Worm (Caenorhabditis elegans) whole organism, mixed stage, embryonic: ENCODE data around the gene F43B10.1.
A peak's percentile ranks its signal among the peaks of the same experiment; 100 is the strongest.

ENCODE experiments used
- blmp-1 ChIP-seq: fragments of 150-350 bp; optimal IDR thresholded peaks from 2 replicates; lab custom pipeline; 2014; ENCODE audit warnings: missing biosample characterization, missing genetic modification characterization
- elt-3 ChIP-seq: fragments of 150-350 bp; optimal IDR thresholded peaks from 2 replicates; lab custom pipeline; 2014; ENCODE audit warnings: missing biosample characterization, missing genetic modification characterization
- flh-1 ChIP-seq: fragments of 200-800 bp; sonication (Bioruptor generic); optimal IDR thresholded peaks from 2 replicates; lab custom pipeline; 2018; ENCODE audit warnings: mild to moderate bottlenecking, missing genetic modification characterization, moderate library complexity, missing compliant biosample characterization
- nhr-76 ChIP-seq: sonication (generic microtip); optimal IDR thresholded peaks from 2 replicates; lab custom pipeline; 2017; ENCODE audit warnings: missing biosample characterization, missing genetic modification characterization
- sem-2 ChIP-seq: fragments of 200-800 bp; sonication (Bioruptor generic); optimal IDR thresholded peaks from 2 replicates; lab custom pipeline; 2018; ENCODE audit warnings: mild to moderate bottlenecking, missing genetic modification characterization, missing compliant biosample characterization
- snpc-4 ChIP-seq: fragments of 150-350 bp; optimal IDR thresholded peaks from 2 replicates; lab custom pipeline; 2014; ENCODE audit warnings: missing biosample characterization, missing genetic modification characterization
- unc-39 ChIP-seq: fragments of 150-350 bp; optimal IDR thresholded peaks from 2 replicates; lab custom pipeline; 2014; ENCODE audit warnings: missing biosample characterization, missing genetic modification characterization
- ztf-11 ChIP-seq: fragments of 150-350 bp; optimal IDR thresholded peaks from 2 replicates; lab custom pipeline; 2014; ENCODE audit warnings: missing biosample characterization, missing genetic modification characterization

DNA sequence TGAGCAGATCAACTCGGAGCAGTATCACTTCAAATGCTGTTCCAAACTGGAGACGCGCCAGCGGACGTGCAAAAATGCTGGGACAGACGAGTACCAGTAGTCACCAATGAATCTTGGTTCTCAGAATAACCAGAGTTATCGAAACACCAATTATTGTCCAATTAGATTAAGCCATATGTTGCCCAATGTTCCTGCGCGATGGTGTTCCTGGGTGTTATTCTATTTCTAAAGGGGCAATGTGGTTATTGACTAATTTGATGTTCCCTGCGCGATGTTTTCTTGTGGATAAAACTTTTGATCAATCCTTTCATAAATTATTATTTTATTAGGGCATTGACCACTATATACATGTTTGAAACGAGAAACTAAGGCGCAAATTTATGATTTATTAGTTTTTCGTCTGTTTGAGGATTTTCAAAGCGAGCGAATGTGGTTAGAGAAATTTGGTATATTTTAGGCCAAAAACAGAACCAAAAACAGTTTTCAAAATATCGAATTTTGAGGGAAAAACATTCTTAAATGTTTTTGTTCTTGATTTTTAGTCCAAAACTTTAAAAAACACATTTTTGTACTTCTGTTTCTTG, 19.4 kb upstream of the F43B10.1 start:
- TF ChIP-seq unc-39 (tag; lab: Kevin White, UChicago) (peak; percentile 69), flh-1 (no peak), nhr-76 (peak; percentile 40), sem-2 (no peak), elt-3 (tag; lab: Kevin White, UChicago) (peak; percentile 94), blmp-1 (tag; lab: Kevin White, UChicago) (no peak), ztf-11 (peak; percentile 79), snpc-4 (tag; lab: Kevin White, UChicago) (no peak)
